Worm (Caenorhabditis elegans) whole organism, L4 larva: ENCODE results near the gene chil-17.

Experiments
- F37D6.2 ChIP-seq: sonication (generic microtip); optimal IDR thresholded peaks from 2 replicates; lab custom pipeline; 2016; ENCODE audit warnings: mild to moderate bottlenecking, missing genetic modification characterization, missing compliant biosample characterization
- F49E8.2 ChIP-seq: sonication (generic microtip); optimal IDR thresholded peaks from 2 replicates; lab custom pipeline; 2016; ENCODE audit warnings: missing compliant biosample characterization, mild to moderate bottlenecking, missing genetic modification characterization, borderline replicate concordance
- R02D3.7 ChIP-seq: fragments of 150-350 bp; sonication (generic microtip); optimal IDR thresholded peaks from 3 replicates; lab custom pipeline; 2014; ENCODE audit warnings: missing biosample characterization, missing genetic modification characterization
- T20F7.1 ChIP-seq: fragments of 200-800 bp; sonication (Bioruptor generic); optimal IDR thresholded peaks from 2 replicates; lab custom pipeline; 2018; ENCODE audit warnings: mild to moderate bottlenecking, missing genetic modification characterization, missing compliant biosample characterization
- Y75B8A.6 ChIP-seq: fragments of 200-800 bp; sonication (Bioruptor generic); IDR thresholded peaks from 2 replicates; pipeline ENCODE4 v1.3.6; 2022; ENCODE audit warnings: missing genetic modification reagents, missing genetic modification characterization, missing compliant biosample characterization
- aly-2 ChIP-seq: sonication (generic microtip); optimal IDR thresholded peaks from 2 replicates; lab custom pipeline; 2018; ENCODE audit warnings: missing biosample characterization, missing genetic modification characterization
- arid-1 ChIP-seq: fragments of 200-800 bp; sonication (Bioruptor generic); conservative IDR thresholded peaks from 2 replicates; pipeline ENCODE4 v1.3.6; 2022; ENCODE audit warnings: missing genetic modification reagents, missing genetic modification characterization, missing compliant biosample characterization
- attf-4 ChIP-seq: sonication (generic microtip); optimal IDR thresholded peaks from 3 replicates; lab custom pipeline; 2017; ENCODE audit warnings: missing biosample characterization, missing genetic modification characterization
- ceh-44 ChIP-seq: fragments of 200-800 bp; sonication (Bioruptor generic); IDR thresholded peaks from 2 replicates; pipeline ENCODE4 v1.3.6; 2022; ENCODE audit warnings: missing genetic modification reagents, missing genetic modification characterization, missing compliant biosample characterization
- ceh-62 ChIP-seq: sonication (generic microtip); optimal IDR thresholded peaks from 2 replicates; lab custom pipeline; 2017; ENCODE audit warnings: missing biosample characterization, missing genetic modification characterization
- cey-2 ChIP-seq: sonication (generic microtip); optimal IDR thresholded peaks from 3 replicates; lab custom pipeline; 2017; ENCODE audit warnings: missing genetic modification characterization, mild to moderate bottlenecking, missing compliant biosample characterization, antibody characterized with exemption, borderline replicate concordance; ENCODE audit not compliant: insufficient read depth
- daf-19 ChIP-seq: fragments of 200-800 bp; sonication (Bioruptor generic); conservative IDR thresholded peaks from 2 replicates; pipeline ENCODE4 v1.3.6; 2022; ENCODE audit warnings: missing genetic modification characterization, missing compliant biosample characterization
- daf-8 ChIP-seq: fragments of 200-800 bp; sonication (Bioruptor generic); IDR thresholded peaks from 2 replicates; pipeline ENCODE4 v1.3.6; 2022; ENCODE audit warnings: missing genetic modification characterization, missing compliant biosample characterization
- dmd-8 ChIP-seq: fragments of 200-800 bp; sonication (Bioruptor generic); IDR thresholded peaks from 2 replicates; pipeline ENCODE4 v1.3.6; 2022; ENCODE audit warnings: missing genetic modification characterization, missing compliant biosample characterization
- dmd-9 ChIP-seq: fragments of 200-800 bp; sonication (Bioruptor generic); IDR thresholded peaks from 2 replicates; pipeline ENCODE4 v1.3.6; 2022; ENCODE audit warnings: missing genetic modification reagents, missing genetic modification characterization, missing compliant biosample characterization
- gei-8 ChIP-seq: fragments of 200-800 bp; sonication (Bioruptor generic); optimal IDR thresholded peaks from 2 replicates; lab custom pipeline; 2018; ENCODE audit warnings: mild to moderate bottlenecking, missing genetic modification characterization, missing compliant biosample characterization
- hlh-11 ChIP-seq: fragments of 200-800 bp; sonication (Bioruptor generic); optimal IDR thresholded peaks from 2 replicates; lab custom pipeline; 2018; ENCODE audit warnings: mild to moderate bottlenecking, missing genetic modification characterization, missing compliant biosample characterization
- hmg-1.1 ChIP-seq: fragments of 200-800 bp; sonication (Bioruptor generic); IDR thresholded peaks from 2 replicates; pipeline ENCODE4 v1.3.6; 2022; ENCODE audit warnings: missing genetic modification reagents, missing genetic modification characterization, missing compliant biosample characterization
- lim-7 ChIP-seq: fragments of 200-800 bp; sonication (Bioruptor generic); IDR thresholded peaks from 2 replicates; pipeline ENCODE4 v1.3.6; 2022; ENCODE audit warnings: missing genetic modification characterization, missing compliant biosample characterization
- lin-1 ChIP-seq: fragments of 200-800 bp; sonication (Bioruptor generic); IDR thresholded peaks from 2 replicates; pipeline ENCODE4 v1.3.6; 2022; ENCODE audit warnings: missing genetic modification reagents, missing genetic modification characterization, missing compliant biosample characterization
- lin-15B ChIP-seq: fragments of 150-350 bp; sonication (generic microtip); optimal IDR thresholded peaks from 3 replicates; lab custom pipeline; 2014; ENCODE audit warnings: missing biosample characterization, missing genetic modification characterization
- lir-3 ChIP-seq: sonication (generic microtip); optimal IDR thresholded peaks from 2 replicates; lab custom pipeline; 2016; ENCODE audit warnings: mild to moderate bottlenecking, missing genetic modification characterization, missing compliant biosample characterization
- mes-2 ChIP-seq: sonication (generic microtip); optimal IDR thresholded peaks from 2 replicates; lab custom pipeline; 2016; ENCODE audit warnings: missing genotype, mild to moderate bottlenecking, missing genetic modification characterization, missing compliant biosample characterization; ENCODE audit not compliant: poor library complexity, severe bottlenecking
- nhr-10 ChIP-seq: fragments of 150-350 bp; optimal IDR thresholded peaks from 2 replicates; lab custom pipeline; 2014; ENCODE audit warnings: missing biosample characterization, missing genetic modification characterization
- nhr-237 ChIP-seq: sonication (generic microtip); optimal IDR thresholded peaks from 2 replicates; lab custom pipeline; 2017; ENCODE audit warnings: missing biosample characterization, missing genetic modification characterization
- nhr-41 ChIP-seq: fragments of 200-800 bp; sonication (Bioruptor generic); IDR thresholded peaks from 2 replicates; pipeline ENCODE4 v1.3.6; 2022; ENCODE audit warnings: missing genetic modification reagents, missing genetic modification characterization, missing compliant biosample characterization
- nhr-42 ChIP-seq: fragments of 200-800 bp; sonication (Bioruptor generic); IDR thresholded peaks from 2 replicates; pipeline ENCODE4 v1.3.6; 2022; ENCODE audit warnings: missing genetic modification characterization, missing compliant biosample characterization
- nhr-6 ChIP-seq: fragments of 150-350 bp; optimal IDR thresholded peaks from 2 replicates; lab custom pipeline; 2014; ENCODE audit warnings: missing biosample characterization, missing genetic modification characterization
- pha-4 ChIP-seq, 2 experiments: fragments of 150-350 bp in 1 of 2; fragments of 200-800 bp in 1 of 2; sonication (Bioruptor generic) in 1 of 2; IDR thresholded peaks in 1 of 2; optimal IDR thresholded peaks in 1 of 2; 2 replicates each; pipeline versions ENCODE4 v1.3.6 to Lab custom; 2014 to 2022; ENCODE audit warnings: missing genetic modification characterization in 2 of 2, missing genetic modification reagents in 2 of 2, missing biosample characterization in 1 of 2, missing compliant biosample characterization in 1 of 2
- php-3 ChIP-seq: fragments of 200-800 bp; sonication (Bioruptor generic); IDR thresholded peaks from 2 replicates; pipeline ENCODE4 v1.3.6; 2022; ENCODE audit warnings: missing genetic modification reagents, missing genetic modification characterization, missing compliant biosample characterization
- sdz-12 ChIP-seq: fragments of 200-800 bp; sonication (Bioruptor generic); optimal IDR thresholded peaks from 2 replicates; lab custom pipeline; 2018; ENCODE audit warnings: mild to moderate bottlenecking, missing genetic modification characterization, missing compliant biosample characterization
- set-16 ChIP-seq: fragments of 200-800 bp; sonication (Bioruptor generic); IDR thresholded peaks from 2 replicates; pipeline ENCODE4 v1.3.6; 2022; ENCODE audit warnings: missing genetic modification reagents, missing genetic modification characterization, missing compliant biosample characterization
- snpc-1.2 ChIP-seq: fragments of 200-800 bp; sonication (Bioruptor generic); IDR thresholded peaks from 2 replicates; pipeline ENCODE4 v1.3.6; 2022; ENCODE audit warnings: missing genetic modification reagents, missing genetic modification characterization, missing compliant biosample characterization
- snpc-4 ChIP-seq: fragments of 150-350 bp; optimal IDR thresholded peaks from 2 replicates; lab custom pipeline; 2014; ENCODE audit warnings: missing biosample characterization, missing genetic modification characterization
- spr-3 ChIP-seq: fragments of 200-800 bp; sonication (Bioruptor generic); optimal IDR thresholded peaks from 2 replicates; lab custom pipeline; 2018; ENCODE audit warnings: mild to moderate bottlenecking, missing genetic modification characterization, missing compliant biosample characterization
- tag-97 ChIP-seq: fragments of 200-800 bp; sonication (Bioruptor generic); IDR thresholded peaks from 2 replicates; pipeline ENCODE4 v1.3.6; 2022; ENCODE audit warnings: missing genetic modification characterization, missing compliant biosample characterization
- ztf-11 ChIP-seq: fragments of 150-350 bp; optimal IDR thresholded peaks from 2 replicates; lab custom pipeline; 2014; ENCODE audit warnings: missing biosample characterization, missing genetic modification characterization
- ztf-7 ChIP-seq: fragments of 150-350 bp; optimal IDR thresholded peaks from 2 replicates; lab custom pipeline; 2014; ENCODE audit warnings: missing biosample characterization, missing genetic modification characterization

The chil-17 gene

ce11 chrII:9445368-9445767, 5.4 kb upstream of the chil-17 start, which contains the start of gene R09D1.13:
R09D1.13 (minus strand) TSS chrII:9445468.
- TF ChIP-seq nhr-10 (tag; lab: Kevin White, UChicago) (no peak), R02D3.7 (no peak), mes-2 (tag; lab: Kevin White, UChicago) (no peak), ztf-7 (tag; lab: Kevin White, UChicago) (no peak), ceh-44 (no peak), hmg-1.1 (GFP tag; lab: Robert Waterston, UW) (no peak), dmd-8 (GFP tag; lab: Robert Waterston, UW) (no peak), tag-97 (GFP tag; lab: Robert Waterston, UW) (no peak), lin-15B (tag; lab: Kevin White, UChicago) (no peak), snpc-1.2 (GFP tag; lab: Robert Waterston, UW) (no peak), cey-2 (tag; lab: Kevin White, UChicago) (no peak), set-16 (GFP tag; lab: Robert Waterston, UW) (no peak), spr-3 (GFP tag; lab: Kevin White, UChicago) (no peak), aly-2 (tag; lab: Kevin White, UChicago) (no peak), php-3 (no peak), sdz-12 (GFP tag; lab: Kevin White, UChicago) (no peak), gei-8 (GFP tag; lab: Kevin White, UChicago) (no peak), arid-1 (GFP tag; lab: Robert Waterston, UW) (no peak), pha-4 (GFP tag; IDR thresholded peaks at IDR 0.05; lab: Robert Waterston, UW) (no peak), pha-4 (tag; optimal IDR thresholded peaks at IDR 0.05; lab: Kevin White, UChicago) (no peak)
- TF ChIP-seq, all 104 proteins: peak for 0

ce11 chrII:9443522-9443921, 3.6 kb upstream of the chil-17 start, which contains the start of gene chil-15:
chil-15 (minus strand) TSS chrII:9443622.
- TF ChIP-seq snpc-1.2 (GFP tag; lab: Robert Waterston, UW) (no peak), ceh-62 (tag; lab: Kevin White, UChicago) (no peak), attf-4 (tag; lab: Kevin White, UChicago) (no peak), lir-3 (tag; lab: Kevin White, UChicago) (no peak), T20F7.1 (GFP tag; lab: Kevin White, UChicago) (no peak), daf-8 (GFP tag; lab: Robert Waterston, UW) (no peak), nhr-6 (tag; lab: Kevin White, UChicago) (no peak), nhr-41 (GFP tag; lab: Robert Waterston, UW) (no peak), lin-1 (GFP tag; lab: Robert Waterston, UW) (no peak)

- TF ChIP-seq nhr-42 (GFP tag; lab: Robert Waterston, UW) (no peak), dmd-9 (GFP tag; lab: Robert Waterston, UW) (no peak), snpc-4 (tag; lab: Kevin White, UChicago) (no peak), hlh-11 (no peak), Y75B8A.6 (GFP tag; lab: Robert Waterston, UW) (no peak), F37D6.2 (tag; lab: Kevin White, UChicago) (no peak), lin-1 (GFP tag; lab: Robert Waterston, UW) (no peak), F49E8.2 (no peak), lim-7 (no peak), nhr-237 (tag; lab: Kevin White, UChicago) (no peak), daf-19 (GFP tag; lab: Robert Waterston, UW) (no peak), ztf-11 (no peak)
Observed at ce11 chrII:9441838-9442237, 1.9 kb upstream of the chil-17 start, which contains the start of gene chil-16. chil-16 (minus strand) TSS chrII:9441938.
